Fruit fly (Drosophila melanogaster) whole organism, pupa: Measurements from ENCODE around the gene CG17343.

Experiments used
- CG10348 ChIP-seq: fragments of 200-800 bp; sonication (Bioruptor generic); IDR thresholded peaks from 2 replicates; pipeline ENCODE4 v1.3.6; 2022; ENCODE audit warnings: missing biosample characterization, missing genetic modification characterization
- CG12605 ChIP-seq: fragments of 200-800 bp; sonication (Bioruptor generic); IDR thresholded peaks from 2 replicates; pipeline ENCODE4 v1.3.6; 2022; ENCODE audit warnings: missing biosample characterization, missing genetic modification characterization
- CG13204 ChIP-seq: fragments of 200-800 bp; sonication (Bioruptor generic); optimal IDR thresholded peaks from 2 replicates; lab custom pipeline; 2018; ENCODE audit warnings: missing biosample characterization, mild to moderate bottlenecking, missing genetic modification characterization, moderate library complexity
- CG14655 ChIP-seq: fragments of 200-800 bp; sonication (Bioruptor generic); optimal IDR thresholded peaks from 3 replicates; lab custom pipeline; 2017; ENCODE audit warnings: mild to moderate bottlenecking, missing biosample characterization, missing genetic modification reagents, missing genetic modification characterization
- CG15710 ChIP-seq: fragments of 200-800 bp; sonication (Bioruptor generic); optimal IDR thresholded peaks from 2 replicates; lab custom pipeline; 2018; ENCODE audit warnings: missing biosample characterization, mild to moderate bottlenecking, missing genetic modification characterization, moderate library complexity
- CG17806 ChIP-seq: fragments of 200-800 bp; sonication (Bioruptor generic); optimal IDR thresholded peaks from 2 replicates; lab custom pipeline; 2018; ENCODE audit warnings: missing biosample characterization, mild to moderate bottlenecking, missing genetic modification characterization, moderate library complexity
- CG32121 ChIP-seq: fragments of 200-800 bp; sonication (Bioruptor generic); IDR thresholded peaks from 2 replicates; pipeline ENCODE4 v1.3.6; 2022; ENCODE audit warnings: missing biosample characterization, missing genetic modification characterization
- CG34367 ChIP-seq: fragments of 200-800 bp; sonication (Bioruptor generic); optimal IDR thresholded peaks from 2 replicates; lab custom pipeline; 2018; ENCODE audit warnings: missing biosample characterization, mild to moderate bottlenecking, missing genetic modification characterization
- CG4496 ChIP-seq: fragments of 200-800 bp; sonication (Bioruptor generic); IDR thresholded peaks from 3 replicates; pipeline ENCODE4 v1.3.6; 2022; ENCODE audit warnings: missing biosample characterization, missing genetic modification characterization
- CG8159 ChIP-seq: fragments of 200-800 bp; sonication (Bioruptor generic); optimal IDR thresholded peaks from 3 replicates; lab custom pipeline; 2018; ENCODE audit warnings: missing biosample characterization, mild to moderate bottlenecking, missing genetic modification characterization, moderate library complexity
- CG8301 ChIP-seq: fragments of 200-800 bp; sonication (Bioruptor generic); optimal IDR thresholded peaks from 2 replicates; lab custom pipeline; 2018; ENCODE audit warnings: missing biosample characterization, mild to moderate bottlenecking, missing genetic modification characterization
- CG9948 ChIP-seq: fragments of 200-800 bp; sonication (Bioruptor generic); optimal IDR thresholded peaks from 2 replicates; lab custom pipeline; 2018; ENCODE audit warnings: missing biosample characterization, mild to moderate bottlenecking, missing genetic modification characterization, moderate library complexity
- D1 ChIP-seq: fragments of 200-800 bp; sonication (Bioruptor generic); optimal IDR thresholded peaks from 2 replicates; lab custom pipeline; 2018; ENCODE audit warnings: missing biosample characterization, mild to moderate bottlenecking, missing genetic modification characterization, moderate library complexity
- EcR ChIP-seq: fragments of 200-800 bp; sonication (Bioruptor generic); optimal IDR thresholded peaks from 3 replicates; lab custom pipeline; 2019; ENCODE audit warnings: missing biosample characterization, missing genetic modification characterization, mild to moderate bottlenecking, moderate library complexity, missing genetic modification reagents
- Ets98B ChIP-seq: fragments of 200-800 bp; sonication (Bioruptor generic); IDR thresholded peaks from 2 replicates; pipeline ENCODE4 v1.3.6; 2022; ENCODE audit warnings: missing biosample characterization, missing genetic modification characterization
- Pif1A ChIP-seq: fragments of 200-800 bp; sonication (Bioruptor generic); optimal IDR thresholded peaks from 3 replicates; lab custom pipeline; 2016; ENCODE audit warnings: missing biosample characterization, missing genetic modification characterization
- Pif1B ChIP-seq: fragments of 200-800 bp; sonication (Bioruptor generic); optimal IDR thresholded peaks from 3 replicates; lab custom pipeline; 2016; ENCODE audit warnings: missing biosample characterization, missing genetic modification characterization
- Snoo ChIP-seq: fragments of 200-800 bp; sonication (Bioruptor generic); optimal IDR thresholded peaks from 3 replicates; lab custom pipeline; 2017; ENCODE audit warnings: missing biosample characterization, mild to moderate bottlenecking, missing genetic modification characterization, inconsistent platforms
- fd96Ca ChIP-seq: fragments of 200-800 bp; sonication (Bioruptor generic); IDR thresholded peaks from 3 replicates; pipeline ENCODE4 v1.3.6; 2022; ENCODE audit warnings: missing biosample characterization, missing genetic modification characterization
- gl ChIP-seq: fragments of 200-800 bp; sonication (Bioruptor generic); optimal IDR thresholded peaks from 2 replicates; lab custom pipeline; 2018; ENCODE audit warnings: missing biosample characterization, mild to moderate bottlenecking, missing genetic modification characterization
- rn ChIP-seq: fragments of 200-800 bp; sonication (Bioruptor generic); IDR thresholded peaks from 2 replicates; pipeline ENCODE4 v1.3.6; 2022; ENCODE audit warnings: missing biosample characterization, missing genetic modification characterization

CG17343 gene

DNA sequence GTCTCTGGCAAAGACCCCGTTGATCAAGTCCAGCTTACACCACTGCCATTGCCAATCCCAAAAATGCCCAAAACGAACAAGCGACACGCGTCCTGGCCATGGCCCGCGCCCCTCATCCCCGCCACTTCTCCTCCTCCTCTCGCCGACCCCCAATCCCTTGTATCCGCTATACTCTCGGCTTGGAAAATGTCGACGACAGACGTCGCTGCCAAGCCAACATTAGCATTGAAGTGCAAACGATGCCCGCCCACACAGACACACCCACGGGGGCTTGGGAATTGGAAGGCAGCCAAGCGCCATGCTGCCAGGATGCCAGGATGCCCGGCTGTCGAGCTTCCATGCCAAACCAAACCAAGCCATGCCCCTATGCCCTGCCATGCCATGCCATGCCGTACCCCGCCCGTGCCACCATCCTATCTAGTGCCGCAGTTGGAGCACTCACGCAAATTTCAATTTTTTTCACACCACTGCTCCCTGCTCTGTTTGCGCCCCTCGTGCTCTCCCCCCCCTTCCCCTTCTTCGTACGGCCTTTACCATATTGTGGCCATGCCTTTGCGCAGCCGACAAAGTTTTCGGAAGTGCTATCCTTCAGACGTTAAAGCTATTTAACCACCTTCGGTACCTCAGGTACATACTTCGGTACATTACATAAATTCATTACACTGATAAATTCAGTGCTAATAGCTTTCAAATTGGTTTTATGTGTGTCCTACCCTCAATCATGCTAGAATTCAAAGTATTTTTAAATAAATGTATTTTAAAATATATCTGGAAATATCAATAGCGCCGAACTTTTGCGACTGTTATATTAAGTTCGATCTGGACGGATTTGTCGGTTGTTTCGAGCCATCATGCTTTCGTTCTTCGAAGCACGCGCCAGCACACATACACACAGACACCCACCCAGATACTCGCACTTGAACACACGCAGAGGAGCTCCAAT, 43.2 kb upstream of the CG17343 start:
- peak; percentile 81 for TF ChIP-seq CG8301 (tag; lab: Kevin White, UChicago)
- peak; percentile 86 for TF ChIP-seq CG14655 (GFP tag; lab: Kevin White, UChicago)
- peak; percentile 78 for TF ChIP-seq CG17806 (tag; lab: Kevin White, UChicago)
- peak; percentile 9 for TF ChIP-seq EcR (GFP tag; lab: Kevin White, UChicago)
- TF ChIP-seq CG12605 (GFP tag; lab: Robert Waterston, UW): peak; percentile 49; the same call in 1 of the 2 replicates
- no peak for TF ChIP-seq Ets98B (GFP tag; lab: Robert Waterston, UW)
- peak; percentile 93 for TF ChIP-seq CG15710
- TF ChIP-seq CG34367: peak; percentile 83
- no peak for TF ChIP-seq CG10348 (GFP tag; lab: Robert Waterston, UW)
- TF ChIP-seq rn (GFP tag; lab: Robert Waterston, UW): no peak
- peak; percentile 81 for TF ChIP-seq Pif1A (GFP tag; lab: Kevin White, UChicago)
- TF ChIP-seq CG4496 (GFP tag; lab: Robert Waterston, UW): 0 out of 3 replicates have a peak, but pooled peaks have one; percentile 47
- TF ChIP-seq gl (tag; lab: Kevin White, UChicago): peak; percentile 75
- TF ChIP-seq Pif1B (GFP tag; lab: Kevin White, UChicago): peak; percentile 91
- peak; percentile 85 for TF ChIP-seq CG9948 (tag; lab: Kevin White, UChicago)
- TF ChIP-seq CG32121 (GFP tag; lab: Robert Waterston, UW): no peak
- no peak; the same call in 2 of the 3 replicates for TF ChIP-seq fd96Ca (GFP tag; lab: Robert Waterston, UW)
- peak; percentile 89 for TF ChIP-seq CG8159
- TF ChIP-seq Snoo (tag; lab: Kevin White, UChicago): peak; percentile 87
- peak; percentile 30 for TF ChIP-seq D1
- peak; percentile 72 for TF ChIP-seq CG13204 (GFP tag; lab: Kevin White, UChicago)

DNA sequence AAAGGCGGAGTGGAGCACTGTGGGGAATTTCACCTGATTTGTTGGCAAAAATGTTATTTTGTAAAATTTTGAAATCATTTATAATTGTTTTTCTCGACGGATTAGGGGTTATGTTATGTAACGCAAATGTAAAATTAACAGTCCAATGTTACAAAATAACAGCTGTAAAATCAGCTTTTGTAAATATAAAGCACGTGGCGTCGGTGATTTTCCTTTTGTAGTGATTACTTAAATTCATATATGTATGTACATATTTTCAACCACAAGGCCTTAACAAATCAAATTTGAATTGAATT, 42.6 kb upstream of the CG17343 start, which contains the start of gene CG15172:
TSS of gene CG15172 (plus strand) at position 197 of the 296 bp plus-strand sequence.
- TF ChIP-seq Snoo (tag; lab: Kevin White, UChicago): no peak
- TF ChIP-seq gl (tag; lab: Kevin White, UChicago): no peak
- no peak for TF ChIP-seq CG12605 (GFP tag; lab: Robert Waterston, UW)
- no peak for TF ChIP-seq CG8159
- TF ChIP-seq CG14655 (GFP tag; lab: Kevin White, UChicago): no peak
- TF ChIP-seq rn (GFP tag; lab: Robert Waterston, UW): no peak
- no peak for TF ChIP-seq CG4496 (GFP tag; lab: Robert Waterston, UW)
- TF ChIP-seq Ets98B (GFP tag; lab: Robert Waterston, UW): no peak
- no peak for TF ChIP-seq EcR (GFP tag; lab: Kevin White, UChicago)
- no peak for TF ChIP-seq Pif1B (GFP tag; lab: Kevin White, UChicago)
- TF ChIP-seq CG32121 (GFP tag; lab: Robert Waterston, UW): no peak
- TF ChIP-seq CG15710: no peak
- no peak for TF ChIP-seq D1
- no peak for TF ChIP-seq CG34367
- no peak for TF ChIP-seq CG9948 (tag; lab: Kevin White, UChicago)
- no peak for TF ChIP-seq Pif1A (GFP tag; lab: Kevin White, UChicago)

DNA sequence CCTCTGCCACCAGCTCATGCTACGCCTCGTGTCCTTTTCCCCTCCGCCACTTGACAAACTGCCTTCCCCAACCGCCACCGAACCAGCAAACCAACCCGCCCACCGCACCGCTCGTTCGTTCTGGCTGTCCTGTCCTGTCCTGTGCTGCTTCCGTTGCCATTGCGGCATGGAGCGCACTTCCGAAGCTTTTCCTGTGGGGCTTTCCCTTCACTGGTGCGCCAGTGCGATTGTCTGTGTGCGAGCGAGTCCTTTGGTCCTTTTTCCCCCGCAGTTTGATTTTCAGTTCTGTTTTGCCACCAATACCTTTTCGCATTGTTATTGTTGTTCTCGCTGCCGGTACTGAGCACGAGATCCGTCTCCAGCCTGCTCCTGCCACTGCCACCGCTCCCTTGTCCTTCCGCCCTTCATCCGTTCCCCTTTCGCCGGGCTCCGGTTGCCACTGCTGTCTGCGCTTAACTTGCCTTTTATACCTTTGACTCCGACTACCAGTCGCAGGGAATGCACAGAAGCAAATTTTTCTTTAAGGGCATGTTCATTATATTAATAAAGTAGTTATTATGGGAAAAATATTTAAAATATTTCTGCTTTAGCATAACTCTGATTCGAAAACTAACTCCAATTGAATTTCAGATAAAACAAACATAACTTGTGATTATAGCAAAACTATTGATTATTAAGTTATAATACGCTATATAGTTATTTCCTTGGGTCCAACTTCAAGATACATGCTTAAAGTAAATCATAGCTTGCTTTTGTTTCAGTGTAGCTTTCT, 40.6 kb upstream of the CG17343 start:
- peak; percentile 84 for TF ChIP-seq CG15710
- no peak for TF ChIP-seq rn (GFP tag; lab: Robert Waterston, UW)
- TF ChIP-seq CG34367: peak; percentile 57
- no peak for TF ChIP-seq Ets98B (GFP tag; lab: Robert Waterston, UW)
- peak; percentile 70 for TF ChIP-seq CG17806 (tag; lab: Kevin White, UChicago)
- no peak for TF ChIP-seq CG12605 (GFP tag; lab: Robert Waterston, UW)
- TF ChIP-seq CG13204 (GFP tag; lab: Kevin White, UChicago): peak; percentile 44
- peak; percentile 21 for TF ChIP-seq Pif1B (GFP tag; lab: Kevin White, UChicago)
- TF ChIP-seq CG8301 (tag; lab: Kevin White, UChicago): peak; percentile 53
- TF ChIP-seq CG8159: peak; percentile 86
- TF ChIP-seq CG14655 (GFP tag; lab: Kevin White, UChicago): peak; percentile 72
- peak; percentile 56 for TF ChIP-seq Snoo (tag; lab: Kevin White, UChicago)
- peak; percentile 38 for TF ChIP-seq Pif1A (GFP tag; lab: Kevin White, UChicago)
- peak; percentile 74 for TF ChIP-seq CG9948 (tag; lab: Kevin White, UChicago)

DNA sequence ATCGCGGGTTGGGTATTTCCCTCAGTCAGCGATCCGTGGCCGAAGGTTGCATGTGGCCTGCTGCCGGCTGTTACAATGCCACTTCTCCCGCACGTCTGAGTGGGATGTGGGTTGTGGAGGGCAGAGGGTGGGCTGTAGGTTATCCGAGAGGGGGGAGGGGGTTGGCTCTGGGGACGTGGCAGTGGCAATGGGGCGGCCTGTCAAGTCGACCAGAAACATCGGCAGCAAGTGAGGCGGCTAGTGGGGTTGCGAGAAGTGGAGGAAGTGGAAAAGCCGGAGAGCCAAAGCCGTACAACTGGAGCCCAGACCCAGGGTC, 40.0 kb upstream of the CG17343 start:
- peak; percentile 25 for TF ChIP-seq CG13204 (GFP tag; lab: Kevin White, UChicago)
- TF ChIP-seq CG10348 (GFP tag; lab: Robert Waterston, UW): no peak
- TF ChIP-seq fd96Ca (GFP tag; lab: Robert Waterston, UW): 0 out of 3 replicates have a peak, but pooled peaks have one; percentile 9

DNA sequence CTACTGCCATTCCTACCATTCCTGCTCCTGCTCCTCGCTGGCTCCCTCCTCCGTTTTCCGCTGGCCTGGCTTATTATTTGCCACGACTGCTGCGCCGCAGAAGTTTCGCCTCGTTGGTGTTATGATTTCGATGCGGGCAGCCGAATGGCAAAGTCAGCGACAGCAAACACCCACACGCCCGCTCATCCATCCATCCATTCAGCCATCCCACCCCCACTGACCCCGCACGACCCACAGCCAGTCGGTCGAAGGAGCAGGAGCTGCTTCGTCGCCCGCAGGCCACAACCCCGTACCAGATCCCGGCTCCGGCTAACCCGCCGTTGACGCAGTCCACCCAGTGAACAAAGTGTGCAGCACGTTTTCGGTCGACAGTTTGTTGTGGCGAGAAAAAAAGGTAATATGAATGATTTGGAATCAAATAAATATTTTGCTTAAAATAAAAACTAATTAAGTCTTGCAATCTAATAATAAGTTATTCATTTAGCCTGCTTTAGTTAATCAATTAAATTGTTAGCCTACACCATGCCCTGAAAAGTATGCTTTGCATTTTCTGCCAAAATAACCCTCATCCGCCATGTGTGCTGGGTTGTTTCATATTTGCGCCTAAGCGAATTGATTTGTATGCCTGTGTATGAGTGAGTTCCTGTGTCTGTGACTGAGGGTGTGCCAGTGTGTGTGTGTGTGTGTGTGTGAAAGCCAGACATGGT, 38.1 kb upstream of the CG17343 start:
- peak; percentile 84 for TF ChIP-seq CG8159
- peak; percentile 79 for TF ChIP-seq CG15710
- TF ChIP-seq CG8301 (tag; lab: Kevin White, UChicago): peak; percentile 55
- peak; percentile 66 for TF ChIP-seq CG17806 (tag; lab: Kevin White, UChicago)
- peak; percentile 59 for TF ChIP-seq CG34367
- TF ChIP-seq CG12605 (GFP tag; lab: Robert Waterston, UW): no peak
- TF ChIP-seq CG9948 (tag; lab: Kevin White, UChicago): peak; percentile 65
- TF ChIP-seq Pif1A (GFP tag; lab: Kevin White, UChicago): peak; percentile 52
- TF ChIP-seq D1: no peak
- TF ChIP-seq Pif1B (GFP tag; lab: Kevin White, UChicago): peak; percentile 15
- TF ChIP-seq gl (tag; lab: Kevin White, UChicago): peak; percentile 46
- TF ChIP-seq CG14655 (GFP tag; lab: Kevin White, UChicago): peak; percentile 69
- no peak for TF ChIP-seq Ets98B (GFP tag; lab: Robert Waterston, UW)
- peak; percentile 56 for TF ChIP-seq Snoo (tag; lab: Kevin White, UChicago)
- peak; percentile 37 for TF ChIP-seq CG13204 (GFP tag; lab: Kevin White, UChicago)
- TF ChIP-seq, all 21 proteins: peak for 12
